Fruit fly (Drosophila melanogaster) whole organism, embryonic: Measurements from ENCODE around the gene Rab9D.
A peak's percentile ranks its signal among the peaks of the same experiment; 100 is the strongest.

Experiments used
- Asciz ChIP-seq: fragments of 200-800 bp; sonication (Bioruptor generic); optimal IDR thresholded peaks from 2 replicates; lab custom pipeline; 2017; ENCODE audit warnings: missing biosample characterization, mild to moderate bottlenecking, missing genetic modification characterization, missing genetic modification reagents
- Atf6 ChIP-seq: fragments of 200-800 bp; sonication (Bioruptor generic); IDR thresholded peaks from 2 replicates; pipeline ENCODE4 v1.3.6; 2022; ENCODE audit warnings: missing biosample characterization, missing genetic modification characterization
- Bdp1 ChIP-seq: fragments of 200-800 bp; sonication (Bioruptor generic); optimal IDR thresholded peaks from 3 replicates; lab custom pipeline; 2016; ENCODE audit warnings: missing biosample characterization, missing genetic modification characterization
- CG1024 ChIP-seq: fragments of 200-800 bp; sonication (Bioruptor generic); IDR thresholded peaks from 2 replicates; pipeline ENCODE4 v1.3.6; 2022; ENCODE audit warnings: missing biosample characterization, missing genetic modification characterization
- CG11085 ChIP-seq: fragments of 200-800 bp; sonication (Bioruptor generic); IDR thresholded peaks from 2 replicates; pipeline ENCODE4 v1.3.6; 2022; ENCODE audit warnings: missing biosample characterization, missing genetic modification characterization
- CG11560 ChIP-seq: fragments of 200-800 bp; sonication (Bioruptor generic); IDR thresholded peaks from 3 replicates; pipeline ENCODE4 v1.3.6; 2022; ENCODE audit warnings: missing biosample characterization, missing genetic modification characterization
- CG1233 ChIP-seq: fragments of 200-800 bp; sonication (Bioruptor generic); optimal IDR thresholded peaks from 4 replicates; lab custom pipeline; 2018; ENCODE audit warnings: missing biosample characterization, mild to moderate bottlenecking, missing genetic modification characterization
- CG13287 ChIP-seq: fragments of 200-800 bp; sonication (Bioruptor generic); IDR thresholded peaks from 2 replicates; pipeline ENCODE4 v1.3.6; 2022; ENCODE audit warnings: missing biosample characterization, missing genetic modification characterization; ENCODE audit not compliant: partially characterized antibody
- CG15696 ChIP-seq: fragments of 200-800 bp; sonication (Bioruptor generic); optimal IDR thresholded peaks from 2 replicates; lab custom pipeline; 2019; ENCODE audit warnings: missing biosample characterization, mild to moderate bottlenecking, missing genetic modification characterization, moderate library complexity
- CG16779 ChIP-seq: fragments of 200-800 bp; sonication (Bioruptor generic); IDR thresholded peaks from 2 replicates; pipeline ENCODE4 v1.3.6; 2022; ENCODE audit warnings: missing biosample characterization, missing genetic modification characterization
- CG16813 ChIP-seq: fragments of 200-800 bp; sonication (Bioruptor generic); IDR thresholded peaks from 3 replicates; pipeline ENCODE4 v1.3.6; 2022; ENCODE audit warnings: missing biosample characterization, missing genetic modification characterization; ENCODE audit not compliant: partially characterized antibody
- CG17829 ChIP-seq: fragments of 200-800 bp; optimal IDR thresholded peaks from 2 replicates; lab custom pipeline; 2019; ENCODE audit warnings: missing biosample characterization, mild to moderate bottlenecking, missing genetic modification characterization, moderate library complexity
- CG18619 ChIP-seq: fragments of 200-800 bp; sonication (Bioruptor generic); optimal IDR thresholded peaks from 3 replicates; lab custom pipeline; 2017; ENCODE audit warnings: missing biosample characterization, mild to moderate bottlenecking, missing genetic modification characterization
- CG2202 ChIP-seq: fragments of 200-800 bp; sonication (Bioruptor generic); optimal IDR thresholded peaks from 2 replicates; lab custom pipeline; 2018; ENCODE audit warnings: missing biosample characterization, mild to moderate bottlenecking, missing genetic modification characterization
- CG3065 ChIP-seq: fragments of 200-800 bp; sonication (Bioruptor generic); optimal IDR thresholded peaks from 2 replicates; lab custom pipeline; 2016; ENCODE audit warnings: missing biosample characterization, missing genetic modification characterization
- CG31224 ChIP-seq: fragments of 200-800 bp; sonication (Bioruptor generic); IDR thresholded peaks from 2 replicates; pipeline ENCODE4 v1.3.6; 2022; ENCODE audit warnings: missing biosample characterization, missing genetic modification characterization
- CG31388 ChIP-seq: fragments of 200-800 bp; sonication (Bioruptor generic); optimal IDR thresholded peaks from 2 replicates; lab custom pipeline; 2016; ENCODE audit warnings: missing biosample characterization, missing genetic modification characterization
- CG32532 ChIP-seq: fragments of 200-800 bp; sonication (Bioruptor generic); IDR thresholded peaks from 2 replicates; pipeline ENCODE4 v1.3.6; 2022; ENCODE audit warnings: missing biosample characterization, missing genetic modification characterization
- CG4404 ChIP-seq: fragments of 200-800 bp; sonication (Bioruptor generic); IDR thresholded peaks from 2 replicates; pipeline ENCODE4 v1.3.6; 2022; ENCODE audit warnings: missing biosample characterization, missing genetic modification characterization
- CG5245 ChIP-seq: fragments of 200-800 bp; sonication (Bioruptor generic); optimal IDR thresholded peaks from 3 replicates; lab custom pipeline; 2016; ENCODE audit warnings: missing biosample characterization, missing genetic modification characterization
- CG5953 ChIP-seq: fragments of 200-800 bp; sonication (Bioruptor generic); IDR thresholded peaks from 2 replicates; pipeline ENCODE4 v1.3.6; 2022; ENCODE audit warnings: missing biosample characterization, missing genetic modification characterization
- CG6175 ChIP-seq: fragments of 200-800 bp; sonication (Bioruptor generic); IDR thresholded peaks from 3 replicates; pipeline ENCODE4 v1.3.6; 2022; ENCODE audit warnings: missing biosample characterization, missing genetic modification characterization
- CG7963 ChIP-seq: fragments of 200-800 bp; sonication (Bioruptor generic); IDR thresholded peaks from 3 replicates; pipeline ENCODE4 v1.3.6; 2022; ENCODE audit warnings: missing biosample characterization, missing genetic modification characterization; ENCODE audit not compliant: partially characterized antibody
- CG8765 ChIP-seq: fragments of 200-800 bp; sonication (Bioruptor generic); IDR thresholded peaks from 2 replicates; pipeline ENCODE4 v1.3.6; 2022; ENCODE audit warnings: missing biosample characterization, missing genetic modification characterization
- CG9817 ChIP-seq: fragments of 200-800 bp; sonication (Bioruptor generic); optimal IDR thresholded peaks from 2 replicates; lab custom pipeline; 2018; ENCODE audit warnings: missing biosample characterization, mild to moderate bottlenecking, missing genetic modification characterization, moderate library complexity
- H15 ChIP-seq: fragments of 200-800 bp; sonication (Bioruptor generic); IDR thresholded peaks from 3 replicates; pipeline ENCODE4 v1.3.6; 2022; ENCODE audit warnings: missing biosample characterization, missing genetic modification characterization
- Mes4 ChIP-seq: fragments of 200-800 bp; sonication (Bioruptor generic); optimal IDR thresholded peaks from 2 replicates; lab custom pipeline; 2016; ENCODE audit warnings: missing biosample characterization, missing genetic modification characterization
- Mrtf ChIP-seq: fragments of 200-800 bp; sonication (Bioruptor generic); IDR thresholded peaks from 3 replicates; pipeline ENCODE4 v1.3.6; 2022; ENCODE audit warnings: missing biosample characterization, missing genetic modification characterization
- NK7.1 ChIP-seq: fragments of 200-800 bp; sonication (Bioruptor generic); optimal IDR thresholded peaks from 3 replicates; lab custom pipeline; 2016; ENCODE audit warnings: missing biosample characterization, missing genetic modification characterization
- Optix ChIP-seq: fragments of 200-800 bp; sonication (Bioruptor generic); IDR thresholded peaks from 3 replicates; pipeline ENCODE4 v1.3.6; 2022; ENCODE audit warnings: missing biosample characterization, missing genetic modification characterization
- Sox102F ChIP-seq: fragments of 200-800 bp; sonication (Bioruptor generic); optimal IDR thresholded peaks from 2 replicates; lab custom pipeline; 2018; ENCODE audit warnings: missing biosample characterization, mild to moderate bottlenecking, missing genetic modification characterization, moderate library complexity
- abd-A ChIP-seq: fragments of 200-800 bp; sonication (Bioruptor generic); optimal IDR thresholded peaks from 3 replicates; lab custom pipeline; 2019; ENCODE audit warnings: missing biosample characterization, mild to moderate bottlenecking, missing genetic modification characterization, moderate library complexity
- aop ChIP-seq: fragments of 200-800 bp; sonication (Bioruptor generic); IDR thresholded peaks from 2 replicates; pipeline ENCODE4 v1.3.6; 2022; ENCODE audit warnings: missing biosample characterization, missing genetic modification characterization
- bbx ChIP-seq: fragments of 200-800 bp; sonication (Bioruptor generic); IDR thresholded peaks from 2 replicates; pipeline ENCODE4 v1.3.6; 2022; ENCODE audit warnings: missing biosample characterization, missing genetic modification characterization; ENCODE audit not compliant: partially characterized antibody
- disco-r ChIP-seq: fragments of 200-800 bp; sonication (Bioruptor generic); optimal IDR thresholded peaks from 2 replicates; lab custom pipeline; 2016; ENCODE audit warnings: missing biosample characterization, missing genetic modification characterization
- emc ChIP-seq: fragments of 200-800 bp; sonication (Bioruptor generic); optimal IDR thresholded peaks from 2 replicates; lab custom pipeline; 2016; ENCODE audit warnings: missing biosample characterization, missing genetic modification characterization
- eyg ChIP-seq: fragments of 200-800 bp; sonication (Bioruptor generic); optimal IDR thresholded peaks from 3 replicates; lab custom pipeline; 2016; ENCODE audit warnings: missing biosample characterization, missing genetic modification characterization
- h ChIP-seq: fragments of >200 bp; optimal IDR thresholded peaks from 2 replicates; lab custom pipeline; 2017
- lov ChIP-seq, 2 experiments: fragments of 200-800 bp in 1 of 2; fragments of >200 bp in 1 of 2; sonication (Bioruptor generic) in 1 of 2; IDR thresholded peaks in 1 of 2; optimal IDR thresholded peaks in 1 of 2; 2 replicates in 1 of 2; 3 replicates in 1 of 2; pipeline versions ENCODE4 v1.3.6 to Lab custom; 2017 to 2022; ENCODE audit warnings: missing biosample characterization in 1 of 2, missing genetic modification characterization in 1 of 2
- nau ChIP-seq: fragments of 200-800 bp; sonication (Bioruptor generic); optimal IDR thresholded peaks from 3 replicates; lab custom pipeline; 2017; ENCODE audit warnings: missing biosample characterization, mild to moderate bottlenecking, missing genetic modification characterization, missing genetic modification reagents
- pita ChIP-seq: fragments of 200-800 bp; sonication (Bioruptor generic); optimal IDR thresholded peaks from 2 replicates; lab custom pipeline; 2017; ENCODE audit warnings: missing biosample characterization, mild to moderate bottlenecking, missing genetic modification characterization
- pum ChIP-seq: fragments of 200-800 bp; sonication (Bioruptor generic); optimal IDR thresholded peaks from 2 replicates; lab custom pipeline; 2016; ENCODE audit warnings: missing biosample characterization, missing genetic modification characterization
- sens-2 ChIP-seq: fragments of 200-800 bp; sonication (Bioruptor generic); IDR thresholded peaks from 2 replicates; pipeline ENCODE4 v1.3.6; 2022; ENCODE audit warnings: missing biosample characterization, missing genetic modification characterization
- slbo ChIP-seq: fragments of 200-800 bp; sonication (Bioruptor generic); IDR thresholded peaks from 2 replicates; pipeline ENCODE4 v1.3.6; 2022; ENCODE audit warnings: missing biosample characterization, missing genetic modification characterization
- sqz ChIP-seq: fragments of 200-800 bp; sonication (Bioruptor generic); optimal IDR thresholded peaks from 3 replicates; lab custom pipeline; 2018; ENCODE audit warnings: missing biosample characterization, mild to moderate bottlenecking, missing genetic modification characterization
- tgo ChIP-seq: fragments of 200-800 bp; sonication (Bioruptor generic); IDR thresholded peaks from 3 replicates; pipeline ENCODE4 v1.3.6; 2022; ENCODE audit warnings: missing biosample characterization, missing genetic modification characterization
- trem ChIP-seq: fragments of 200-800 bp; optimal IDR thresholded peaks from 3 replicates; lab custom pipeline; 2019; ENCODE audit warnings: missing biosample characterization, mild to moderate bottlenecking, missing genetic modification characterization, moderate library complexity
- unc-4 ChIP-seq: fragments of 200-800 bp; sonication (Bioruptor generic); IDR thresholded peaks from 2 replicates; pipeline ENCODE4 v1.3.6; 2022; ENCODE audit warnings: missing biosample characterization, missing genetic modification characterization; ENCODE audit not compliant: partially characterized antibody
- zf30C ChIP-seq: fragments of 200-800 bp; sonication (Bioruptor generic); optimal IDR thresholded peaks from 3 replicates; lab custom pipeline; 2018; ENCODE audit warnings: missing biosample characterization, mild to moderate bottlenecking, missing genetic modification characterization

Rab9D gene

DNA sequence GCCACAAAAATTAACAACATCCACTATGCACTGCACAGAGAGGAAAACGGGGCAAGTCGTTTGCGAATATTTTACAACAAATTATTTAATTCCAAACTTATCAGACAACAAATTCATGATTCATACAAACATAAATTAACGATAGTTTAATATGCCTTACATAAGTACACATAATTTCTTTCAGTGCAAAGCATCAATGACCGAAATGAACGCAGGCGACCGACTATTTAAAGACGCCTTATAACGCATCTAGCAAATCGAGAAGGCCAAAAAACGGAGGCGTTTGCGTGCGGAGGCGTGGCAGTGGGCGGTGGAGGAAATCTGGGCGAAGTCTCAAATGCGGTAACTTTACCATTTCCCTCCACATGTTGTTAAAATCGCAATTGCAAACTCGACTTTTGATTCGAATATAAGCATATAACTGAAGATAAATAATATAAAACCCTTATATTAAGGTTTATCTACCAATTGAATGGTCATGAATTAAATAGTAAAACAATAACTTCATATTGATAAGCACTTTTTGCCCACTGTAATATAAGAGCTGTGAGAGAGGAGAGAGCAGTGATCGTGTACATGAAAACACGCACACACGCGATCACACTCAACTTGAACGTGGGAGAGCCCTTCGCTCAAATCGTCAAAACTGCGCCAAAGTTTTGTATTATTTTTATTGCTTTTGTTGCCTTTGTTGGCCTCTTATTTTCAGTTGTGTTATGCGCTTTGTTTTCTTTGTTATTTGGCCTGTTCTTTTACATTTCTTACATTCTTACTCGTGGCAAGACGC is 41.6 kb upstream of the Rab9D start (continued):
- TF ChIP-seq Sox102F (GFP tag; lab: Kevin White, UChicago) (peak; percentile 96), CG1233 (GFP tag; lab: Kevin White, UChicago) (peak; percentile 86), h (lab: Kevin White, UChicago) (no peak), tgo (peak; percentile 89), CG31388 (peak; percentile 50), CG16813 (GFP tag; lab: Robert Waterston, UW) (no peak), lov (optimal IDR thresholded peaks at IDR 0.05; lab: Kevin White, UChicago) (no peak), lov (GFP tag; IDR thresholded peaks at IDR 0.05; lab: Robert Waterston, UW) (peak; percentile 91), CG11560 (tag; lab: Robert Waterston, UW) (peak; percentile 67), CG3065 (GFP tag; lab: Kevin White, UChicago) (peak; percentile 26), Bdp1 (GFP tag; lab: Kevin White, UChicago) (peak; percentile 76), CG4404 (GFP tag; lab: Robert Waterston, UW) (peak; percentile 78), CG15696 (tag; lab: Kevin White, UChicago) (peak; percentile 52), NK7.1 (peak; percentile 82), Atf6 (peak; percentile 82), CG18619 (peak; percentile 82), CG13287 (GFP tag; lab: Robert Waterston, UW) (no peak), CG7963 (GFP tag; lab: Robert Waterston, UW) (no peak), zf30C (GFP tag; lab: Kevin White, UChicago) (peak; percentile 45), aop (GFP tag; lab: Robert Waterston, UW) (peak; percentile 85), bbx (GFP tag; lab: Robert Waterston, UW) (no peak), CG5953 (GFP tag; lab: Robert Waterston, UW) (peak; percentile 88), Mrtf (peak; percentile 79), unc-4 (GFP tag; lab: Robert Waterston, UW) (no peak), CG1024 (GFP tag; lab: Robert Waterston, UW) (peak; percentile 84), CG6175 (GFP tag; lab: Robert Waterston, UW) (peak; percentile 56), CG32532 (GFP tag; lab: Robert Waterston, UW) (peak; percentile 52), emc (GFP tag; lab: Kevin White, UChicago) (peak; percentile 72), CG9817 (tag; lab: Kevin White, UChicago) (peak; percentile 85), nau (GFP tag; lab: Kevin White, UChicago) (peak; percentile 82), trem (peak; percentile 69), eyg (GFP tag; lab: Kevin White, UChicago) (peak; percentile 81), CG11085 (peak; percentile 47; the same call in 1 of the 2 replicates), disco-r (peak; percentile 69), CG17829 (peak; percentile 93), CG31224 (GFP tag; lab: Robert Waterston, UW) (peak; percentile 60), abd-A (no peak), H15 (peak; percentile 86), CG16779 (GFP tag; lab: Robert Waterston, UW) (0 out of 2 replicates have a peak, but pooled peaks have one; percentile 14), sqz (GFP tag; lab: Kevin White, UChicago) (peak; percentile 76), Asciz (peak; percentile 88), CG5245 (peak; percentile 78), CG2202 (tag; lab: Kevin White, UChicago) (peak; percentile 78), pum (GFP tag; lab: Kevin White, UChicago) (peak; percentile 91), Optix (GFP tag; lab: Robert Waterston, UW) (peak; percentile 88), slbo (peak; percentile 77), sens-2 (GFP tag; lab: Robert Waterston, UW) (peak; percentile 89), Mes4 (GFP tag; lab: Kevin White, UChicago) (peak; percentile 92), CG8765 (GFP tag; lab: Robert Waterston, UW) (peak; percentile 62; the same call in 1 of the 2 replicates), pita (GFP tag; lab: Kevin White, UChicago) (no peak)
